Worm (Caenorhabditis elegans) whole organism, L2 larva: ENCODE measurements around the gene F16F9.4.
A peak's percentile ranks its signal among the peaks of the same experiment; 100 is the strongest.

Experiments used
- C34F6.9 ChIP-seq: fragments of 150-350 bp; optimal IDR thresholded peaks from 2 replicates; lab custom pipeline; 2014; ENCODE audit warnings: missing biosample characterization, missing genetic modification characterization
- F13H6.1 ChIP-seq: sonication (generic microtip); optimal IDR thresholded peaks from 2 replicates; lab custom pipeline; 2016; ENCODE audit warnings: missing genetic modification characterization, missing compliant biosample characterization
- R02D3.7 ChIP-seq: fragments of 150-350 bp; optimal IDR thresholded peaks from 2 replicates; lab custom pipeline; 2014; ENCODE audit warnings: missing biosample characterization, missing genetic modification characterization
- Y55F3AM.14 ChIP-seq: fragments of 200-800 bp; sonication (Bioruptor generic); optimal IDR thresholded peaks from 2 replicates; lab custom pipeline; 2018; ENCODE audit warnings: mild to moderate bottlenecking, missing genetic modification characterization, missing compliant biosample characterization
- ZK546.5 ChIP-seq: sonication (generic microtip); optimal IDR thresholded peaks from 2 replicates; lab custom pipeline; 2017; ENCODE audit warnings: missing biosample characterization, missing genetic modification characterization
- alr-1 ChIP-seq: fragments of 150-350 bp; optimal IDR thresholded peaks from 2 replicates; lab custom pipeline; 2014; ENCODE audit warnings: missing biosample characterization, missing genetic modification characterization
- aly-2 ChIP-seq: fragments of 150-350 bp; optimal IDR thresholded peaks from 2 replicates; lab custom pipeline; 2014; ENCODE audit warnings: missing biosample characterization, missing genetic modification characterization
- ama-1 ChIP-seq: fragments of 150-350 bp; optimal IDR thresholded peaks from 2 replicates; lab custom pipeline; 2018; ENCODE audit warnings: inconsistent platforms
- blmp-1 ChIP-seq: sonication (generic microtip); optimal IDR thresholded peaks from 2 replicates; lab custom pipeline; 2017; ENCODE audit warnings: missing genetic modification characterization, mild to moderate bottlenecking, missing compliant biosample characterization, antibody characterized with exemption, moderate library complexity; ENCODE audit not compliant: insufficient read depth
- ceh-16 ChIP-seq: fragments of 150-350 bp; optimal IDR thresholded peaks from 2 replicates; lab custom pipeline; 2014; ENCODE audit warnings: missing biosample characterization, missing genetic modification characterization
- ceh-82 ChIP-seq: fragments of 150-350 bp; optimal IDR thresholded peaks from 2 replicates; lab custom pipeline; 2014; ENCODE audit warnings: missing biosample characterization, missing genetic modification characterization
- crh-2 ChIP-seq: sonication (generic microtip); optimal IDR thresholded peaks from 2 replicates; lab custom pipeline; 2017; ENCODE audit warnings: missing biosample characterization, missing genetic modification characterization
- dmd-4 ChIP-seq: sonication (generic microtip); optimal IDR thresholded peaks from 2 replicates; lab custom pipeline; 2017; ENCODE audit warnings: missing biosample characterization, missing genetic modification characterization
- egl-27 ChIP-seq: sonication (generic microtip); optimal IDR thresholded peaks from 3 replicates; lab custom pipeline; 2017; ENCODE audit warnings: missing biosample characterization, missing genetic modification reagents, missing genetic modification characterization
- elt-1 ChIP-seq: fragments of 150-350 bp; optimal IDR thresholded peaks from 2 replicates; lab custom pipeline; 2014; ENCODE audit warnings: missing biosample characterization, missing genetic modification characterization
- elt-3 ChIP-seq: sonication (generic microtip); optimal IDR thresholded peaks from 2 replicates; lab custom pipeline; 2017; ENCODE audit warnings: missing biosample characterization, missing genetic modification characterization
- gmeb-1 ChIP-seq: fragments of 150-350 bp; optimal IDR thresholded peaks from 2 replicates; lab custom pipeline; 2014; ENCODE audit warnings: missing biosample characterization, missing genetic modification characterization
- lin-11 ChIP-seq: fragments of 150-350 bp; sonication (generic microtip); optimal IDR thresholded peaks from 2 replicates; lab custom pipeline; 2014; ENCODE audit warnings: missing biosample characterization, missing genetic modification characterization, inconsistent platforms, mixed read lengths
- lin-13 ChIP-seq: fragments of 150-350 bp; optimal IDR thresholded peaks from 2 replicates; lab custom pipeline; 2014; ENCODE audit warnings: missing biosample characterization, missing genetic modification reagents, missing genetic modification characterization
- lin-39 ChIP-seq: fragments of 150-350 bp; optimal IDR thresholded peaks from 2 replicates; lab custom pipeline; 2014; ENCODE audit warnings: missing biosample characterization, missing genetic modification reagents, missing genetic modification characterization
- lsy-2 ChIP-seq, 2 experiments: fragments of 150-350 bp in 1 of 2; sonication (generic microtip) in 1 of 2; optimal IDR thresholded peaks; 2 replicates each; lab custom pipeline; 2014 to 2017; ENCODE audit warnings: missing biosample characterization in 2 of 2, missing genetic modification characterization in 2 of 2
- mab-5 ChIP-seq: fragments of 150-350 bp; optimal IDR thresholded peaks from 2 replicates; lab custom pipeline; 2014; ENCODE audit warnings: missing biosample characterization, missing genetic modification characterization
- mbf-1 ChIP-seq: sonication (generic microtip); optimal IDR thresholded peaks from 2 replicates; lab custom pipeline; 2017; ENCODE audit warnings: missing biosample characterization, missing genetic modification characterization
- mdl-1 ChIP-seq, 2 experiments: fragments of 150-350 bp in 1 of 2; sonication (generic microtip) in 1 of 2; optimal IDR thresholded peaks; 2 replicates each; lab custom pipeline; 2017; ENCODE audit warnings: missing biosample characterization in 2 of 2, missing genetic modification characterization in 2 of 2
- nhr-10 ChIP-seq: sonication (generic microtip); optimal IDR thresholded peaks from 2 replicates; lab custom pipeline; 2017; ENCODE audit warnings: missing biosample characterization, missing genetic modification characterization
- nhr-11 ChIP-seq: fragments of 150-350 bp; optimal IDR thresholded peaks from 2 replicates; lab custom pipeline; 2014; ENCODE audit warnings: missing biosample characterization, missing genetic modification characterization
- nhr-12 ChIP-seq: fragments of 150-350 bp; optimal IDR thresholded peaks from 2 replicates; lab custom pipeline; 2014; ENCODE audit warnings: missing biosample characterization, missing genetic modification characterization
- nhr-129 ChIP-seq: fragments of 150-350 bp; optimal IDR thresholded peaks from 2 replicates; lab custom pipeline; 2014; ENCODE audit warnings: missing biosample characterization, missing genetic modification characterization
- nhr-23 ChIP-seq: fragments of 150-350 bp; optimal IDR thresholded peaks from 2 replicates; lab custom pipeline; 2014; ENCODE audit warnings: missing biosample characterization, missing genetic modification reagents, missing genetic modification characterization
- nhr-237 ChIP-seq: fragments of 150-350 bp; optimal IDR thresholded peaks from 2 replicates; lab custom pipeline; 2014; ENCODE audit warnings: missing biosample characterization, missing genetic modification characterization
- nhr-25 ChIP-seq: fragments of 150-350 bp; sonication (generic microtip); optimal IDR thresholded peaks from 3 replicates; lab custom pipeline; 2014; ENCODE audit warnings: missing biosample characterization, missing genetic modification characterization
- nhr-6 ChIP-seq: fragments of 150-350 bp; optimal IDR thresholded peaks from 2 replicates; lab custom pipeline; 2014; ENCODE audit warnings: missing biosample characterization, missing genetic modification characterization
- nhr-77 ChIP-seq: fragments of 150-350 bp; optimal IDR thresholded peaks from 2 replicates; lab custom pipeline; 2014; ENCODE audit warnings: missing biosample characterization, missing genetic modification characterization
- peb-1 ChIP-seq: fragments of 150-350 bp; optimal IDR thresholded peaks from 2 replicates; lab custom pipeline; 2014; ENCODE audit warnings: missing biosample characterization, missing genetic modification characterization
- sem-4 ChIP-seq: fragments of 150-350 bp; optimal IDR thresholded peaks from 2 replicates; lab custom pipeline; 2014; ENCODE audit warnings: missing biosample characterization, missing genetic modification reagents, missing genetic modification characterization
- skn-1 ChIP-seq: sonication (generic microtip); optimal IDR thresholded peaks from 2 replicates; lab custom pipeline; 2017; ENCODE audit warnings: missing biosample characterization, missing genetic modification characterization
- sma-3 ChIP-seq: sonication (generic microtip); optimal IDR thresholded peaks from 2 replicates; lab custom pipeline; 2016; ENCODE audit warnings: missing genetic modification reagents, missing genetic modification characterization, missing compliant biosample characterization
- sma-9 ChIP-seq, 2 experiments: fragments of 150-350 bp in 1 of 2; sonication (generic microtip) in 1 of 2; optimal IDR thresholded peaks; 2 replicates each; lab custom pipeline; 2014 to 2016; ENCODE audit warnings: missing genetic modification characterization in 2 of 2, mild to moderate bottlenecking in 1 of 2, missing biosample characterization in 1 of 2, missing compliant biosample characterization in 1 of 2, missing genetic modification reagents in 1 of 2, moderate library complexity in 1 of 2
- snpc-4 ChIP-seq: fragments of 150-350 bp; optimal IDR thresholded peaks from 2 replicates; lab custom pipeline; 2014; ENCODE audit warnings: missing biosample characterization, missing genetic modification characterization
- unc-39 ChIP-seq: fragments of 150-350 bp; optimal IDR thresholded peaks from 2 replicates; lab custom pipeline; 2014; ENCODE audit warnings: missing biosample characterization, missing genetic modification characterization
- unc-55 ChIP-seq: fragments of 150-350 bp; sonication (generic microtip); optimal IDR thresholded peaks from 3 replicates; lab custom pipeline; 2014; ENCODE audit warnings: missing biosample characterization, missing genetic modification reagents, missing genetic modification characterization
- unc-62 ChIP-seq: fragments of 150-350 bp; optimal IDR thresholded peaks from 2 replicates; lab custom pipeline; 2014; ENCODE audit warnings: missing biosample characterization, missing genetic modification reagents, missing genetic modification characterization
- zag-1 ChIP-seq: fragments of 150-350 bp; optimal IDR thresholded peaks from 2 replicates; lab custom pipeline; 2014; ENCODE audit warnings: missing biosample characterization, missing genetic modification characterization
- ztf-1 ChIP-seq: fragments of 200-800 bp; sonication (Bioruptor generic); conservative IDR thresholded peaks from 2 replicates; pipeline ENCODE4 v1.3.6; 2022; ENCODE audit warnings: missing genetic modification characterization, missing compliant biosample characterization
- ztf-11 ChIP-seq: sonication (generic microtip); optimal IDR thresholded peaks from 2 replicates; lab custom pipeline; 2017; ENCODE audit warnings: missing biosample characterization, missing genetic modification characterization
- ztf-4 ChIP-seq: fragments of 150-350 bp; optimal IDR thresholded peaks from 2 replicates; lab custom pipeline; 2014; ENCODE audit warnings: missing biosample characterization, missing genetic modification characterization

The F16F9.4 gene

DNA sequence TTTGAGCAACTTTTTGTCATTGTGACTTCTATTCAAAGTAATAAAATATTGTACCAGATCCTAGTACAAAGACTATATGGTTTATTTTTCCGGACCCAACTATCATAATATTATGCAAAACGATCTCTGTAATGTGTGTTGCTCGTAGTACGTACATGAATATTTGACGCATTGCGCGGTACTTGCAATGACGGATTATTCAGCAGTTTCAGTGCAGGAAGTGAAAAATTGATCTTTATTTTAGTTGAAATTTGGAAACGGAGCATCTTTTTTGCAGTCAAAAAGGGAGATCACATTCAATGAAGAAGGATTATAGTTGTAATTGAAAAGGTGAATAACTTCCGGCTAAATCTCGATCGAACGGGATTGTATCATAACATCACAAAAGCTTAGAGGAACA, 20.8 kb upstream of the F16F9.4 start:
- TF ChIP-seq lin-13 (GFP tag; lab: Kevin White, UChicago) (no peak), ceh-82 (tag; lab: Kevin White, UChicago) (no peak), nhr-11 (no peak), peb-1 (no peak), lin-11 (tag; lab: Kevin White, UChicago) (no peak), egl-27 (no peak), nhr-237 (tag; lab: Kevin White, UChicago) (no peak), ceh-16 (tag; lab: Kevin White, UChicago) (no peak), mab-5 (tag; lab: Kevin White, UChicago) (no peak), nhr-10 (tag; lab: Kevin White, UChicago) (no peak), mbf-1 (tag; lab: Kevin White, UChicago) (no peak), sem-4 (no peak), unc-39 (tag; lab: Kevin White, UChicago) (no peak), lin-39 (tag; lab: Kevin White, UChicago) (no peak), nhr-6 (tag; lab: Kevin White, UChicago) (no peak), zag-1 (tag; lab: Kevin White, UChicago) (no peak)

DNA sequence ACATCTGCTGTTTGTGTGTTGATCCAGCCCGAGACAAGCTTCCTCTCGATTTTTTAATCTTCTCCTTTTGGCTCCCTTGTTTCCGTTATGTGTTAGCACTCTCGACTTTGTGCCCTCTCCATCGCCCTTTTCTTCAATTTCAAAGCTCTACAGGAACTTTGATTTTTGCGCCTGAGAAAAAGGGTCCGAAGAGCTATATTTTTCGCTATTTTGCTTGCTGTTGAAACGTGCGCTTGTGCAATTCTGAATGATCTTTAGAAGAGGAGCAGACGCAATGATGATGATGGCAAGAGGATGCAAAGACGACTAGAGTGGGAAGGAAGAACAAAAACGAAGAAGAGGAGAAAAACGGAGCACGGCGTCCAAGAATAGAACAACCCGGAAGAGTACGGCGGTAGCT, 18.6 kb upstream of the F16F9.4 start:
- peak; percentile 67 to 72 for TF ChIP-seq mdl-1 (tag; optimal IDR thresholded peaks at IDR 0.05; lab: Kevin White, UChicago)
- TF ChIP-seq Y55F3AM.14 (GFP tag; lab: Kevin White, UChicago), result no peak
- peak in 1 of 2 experiments; percentile 23 for TF ChIP-seq lsy-2 (tag; optimal IDR thresholded peaks at IDR 0.05; lab: Kevin White, UChicago)
- no peak for TF ChIP-seq mbf-1 (tag; lab: Kevin White, UChicago)
- no peak for TF ChIP-seq nhr-23
- peak; percentile 35 for TF ChIP-seq crh-2 (tag; lab: Kevin White, UChicago)
- no peak for TF ChIP-seq lin-11 (tag; lab: Kevin White, UChicago)
- no peak for TF ChIP-seq snpc-4 (tag; lab: Kevin White, UChicago)
- no peak for TF ChIP-seq dmd-4
- TF ChIP-seq unc-55 (GFP tag; lab: Kevin White, UChicago), result peak; percentile 30
- peak; percentile 38 for TF ChIP-seq F13H6.1 (tag; lab: Kevin White, UChicago)
- TF ChIP-seq blmp-1 (tag; lab: Kevin White, UChicago), result no peak
- TF ChIP-seq ZK546.5 (tag; lab: Kevin White, UChicago), result no peak
- no peak for TF ChIP-seq ceh-16 (tag; lab: Kevin White, UChicago)
- TF ChIP-seq egl-27, result peak; percentile 30
- no peak for TF ChIP-seq aly-2
- TF ChIP-seq sma-3 (GFP tag; lab: Kevin White, UChicago), result no peak
- no peak for TF ChIP-seq nhr-6 (tag; lab: Kevin White, UChicago)
- TF ChIP-seq nhr-77 (tag; lab: Kevin White, UChicago), result no peak
- no peak for TF ChIP-seq skn-1 (tag; lab: Kevin White, UChicago)
- no peak for TF ChIP-seq unc-62
- no peak for TF ChIP-seq alr-1 (tag; lab: Kevin White, UChicago)
- TF ChIP-seq C34F6.9 (tag; lab: Kevin White, UChicago), result peak; percentile 24
- no peak for TF ChIP-seq ztf-1 (GFP tag; lab: Robert Waterston, UW)
- no peak for TF ChIP-seq elt-3 (tag; lab: Kevin White, UChicago)
- no peak for TF ChIP-seq ztf-11
- TF ChIP-seq gmeb-1 (tag; lab: Kevin White, UChicago), result no peak
- TF ChIP-seq unc-39 (tag; lab: Kevin White, UChicago), result no peak
- TF ChIP-seq lin-39 (tag; lab: Kevin White, UChicago), result no peak
- no peak for TF ChIP-seq nhr-10 (tag; lab: Kevin White, UChicago)
- TF ChIP-seq sma-9 (GFP tag; optimal IDR thresholded peaks at IDR 0.05; lab: Kevin White, UChicago), result peak; percentile 22
- TF ChIP-seq sma-9 (tag; optimal IDR thresholded peaks at IDR 0.05; lab: Kevin White, UChicago), result no peak
- peak; percentile 74 for TF ChIP-seq zag-1 (tag; lab: Kevin White, UChicago)
- TF ChIP-seq nhr-12, result no peak
- TF ChIP-seq ceh-82 (tag; lab: Kevin White, UChicago), result no peak
- no peak for TF ChIP-seq mab-5 (tag; lab: Kevin White, UChicago)
- TF ChIP-seq nhr-129, result peak; percentile 49
- TF ChIP-seq peb-1, result no peak
- TF ChIP-seq nhr-237 (tag; lab: Kevin White, UChicago), result no peak
- TF ChIP-seq nhr-11, result no peak
- no peak for TF ChIP-seq sem-4
- no peak for TF ChIP-seq ama-1 (lab: Kevin White, UChicago)
- no peak for TF ChIP-seq R02D3.7 (tag; lab: Kevin White, UChicago)
- TF ChIP-seq ztf-4, result no peak
- TF ChIP-seq elt-1, result no peak
- no peak for TF ChIP-seq nhr-25 (tag; lab: Kevin White, UChicago)
- TF ChIP-seq, all 48 proteins: peak for 10
